Fruit fly (Drosophila melanogaster) whole organism, adult: ENCODE data around the gene Scox.

Experiments
- CG12768 ChIP-seq: fragments of 200-800 bp; sonication (Bioruptor generic); optimal IDR thresholded peaks from 2 replicates; lab custom pipeline; 2017; ENCODE audit warnings: missing biosample characterization, missing genetic modification characterization, mild to moderate bottlenecking, moderate library complexity, missing genetic modification reagents
- CG14711 ChIP-seq: fragments of 200-800 bp; sonication (Bioruptor generic); optimal IDR thresholded peaks from 2 replicates; lab custom pipeline; 2018; ENCODE audit warnings: missing biosample characterization, mild to moderate bottlenecking, missing genetic modification characterization, moderate library complexity
- CG1620 ChIP-seq: fragments of 200-800 bp; sonication (Bioruptor generic); optimal IDR thresholded peaks from 2 replicates; lab custom pipeline; 2016; ENCODE audit warnings: missing biosample characterization, missing genetic modification characterization
- CG7045 ChIP-seq: fragments of 200-800 bp; sonication (Bioruptor generic); optimal IDR thresholded peaks from 2 replicates; lab custom pipeline; 2017; ENCODE audit warnings: missing biosample characterization, mild to moderate bottlenecking, missing genetic modification characterization
- bab1 ChIP-seq: fragments of 200-800 bp; sonication (Bioruptor generic); optimal IDR thresholded peaks from 3 replicates; lab custom pipeline; 2019; ENCODE audit warnings: missing biosample characterization, mild to moderate bottlenecking, missing genetic modification characterization, moderate library complexity
- ovo ChIP-seq: fragments of 200-800 bp; sonication (Bioruptor generic); optimal IDR thresholded peaks from 2 replicates; lab custom pipeline; 2016; ENCODE audit warnings: missing biosample characterization, missing genetic modification characterization

- peak; percentile 10 for TF ChIP-seq bab1 (GFP tag; lab: Kevin White, UChicago)
- peak; percentile 74 for TF ChIP-seq CG7045 (GFP tag; lab: Kevin White, UChicago)
- TF ChIP-seq CG12768 (GFP tag; lab: Kevin White, UChicago), result peak; percentile 82
- no peak for TF ChIP-seq CG1620 (GFP tag; lab: Kevin White, UChicago)
- no peak for TF ChIP-seq ovo (GFP tag; lab: Kevin White, UChicago)
- TF ChIP-seq CG14711, result peak; percentile 52
Observed at dm6 chr2L:5002711-5003402, 34.1 kb upstream of the Scox start.
